Worm (Caenorhabditis elegans) whole organism, young adult: Measurements from ENCODE around the gene R13A1.5.

Source experiments
- akir-1 ChIP-seq: fragments of 200-800 bp; sonication (Bioruptor generic); optimal IDR thresholded peaks from 2 replicates; lab custom pipeline; 2018; ENCODE audit warnings: mild to moderate bottlenecking, missing genetic modification characterization, moderate library complexity, missing compliant biosample characterization
- attf-6 ChIP-seq: fragments of 200-800 bp; sonication (Bioruptor generic); IDR thresholded peaks from 2 replicates; pipeline ENCODE4 v1.3.6; 2022; ENCODE audit warnings: missing genetic modification reagents, missing genetic modification characterization, missing compliant biosample characterization
- nhr-90 ChIP-seq: sonication (generic microtip); optimal IDR thresholded peaks from 2 replicates; lab custom pipeline; 2016; ENCODE audit warnings: missing genotype, mild to moderate bottlenecking, missing genetic modification characterization, missing compliant biosample characterization
- repo-1 ChIP-seq: sonication (generic microtip); optimal IDR thresholded peaks from 2 replicates; lab custom pipeline; 2017; ENCODE audit warnings: mild to moderate bottlenecking, missing genetic modification characterization, missing compliant biosample characterization
- snpc-4 ChIP-seq, 5 experiments: fragments of 150-350 bp in 1 of 5; sonication (generic microtip) in 4 of 5; optimal IDR thresholded peaks; 2 replicates each; lab custom pipeline; 2014 to 2018; ENCODE audit warnings: missing genetic modification characterization in 5 of 5, missing biosample characterization in 3 of 5, antibody characterized with exemption in 2 of 5, mild to moderate bottlenecking in 2 of 5, missing compliant biosample characterization in 2 of 5, missing genotype in 2 of 5, moderate library complexity in 2 of 5, missing genetic modification reagents in 1 of 5
- unc-130 ChIP-seq: sonication (generic microtip); optimal IDR thresholded peaks from 2 replicates; lab custom pipeline; 2016; ENCODE audit warnings: missing genetic modification reagents, missing genetic modification characterization, missing compliant biosample characterization
- ztf-26 ChIP-seq: sonication (generic microtip); optimal IDR thresholded peaks from 2 replicates; lab custom pipeline; 2017; ENCODE audit warnings: missing genetic modification characterization, missing compliant biosample characterization

DNA sequence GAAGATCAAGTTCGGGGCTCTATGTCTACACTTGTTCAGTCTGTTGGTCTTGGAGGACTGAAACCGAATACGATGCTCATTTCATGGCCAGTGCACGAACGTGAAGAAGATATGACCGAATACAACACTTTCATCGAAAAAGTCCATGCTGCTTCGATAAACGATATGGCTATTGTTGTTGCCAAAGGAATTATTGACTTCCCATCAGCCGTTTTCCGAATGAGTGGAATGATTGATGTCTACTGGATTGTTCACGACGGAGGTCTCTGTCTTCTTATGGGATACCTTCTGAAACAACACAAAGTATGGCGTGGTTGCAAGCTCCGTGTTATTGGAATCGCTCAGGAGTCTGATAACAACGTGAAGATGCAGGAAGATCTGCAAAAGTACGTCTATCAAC is 24.6 kb upstream of the R13A1.5 start:
- TF ChIP-seq akir-1 (GFP tag; lab: Kevin White, UChicago) (no peak), repo-1 (tag; lab: Kevin White, UChicago) (no peak), attf-6 (GFP tag; lab: Robert Waterston, UW) (no peak), unc-130 (GFP tag; lab: Kevin White, UChicago) (no peak), ztf-26 (tag; lab: Kevin White, UChicago) (no peak), nhr-90 (tag; lab: Kevin White, UChicago) (no peak), snpc-4 (GFP tag; optimal IDR thresholded peaks at IDR 0.05; lab: Kevin White, UChicago) (no peak), snpc-4 (tag; optimal IDR thresholded peaks at IDR 0.05; lab: Kevin White, UChicago) (no peak)
